Fruit fly (Drosophila melanogaster): ENCODE results near the gene CG14570.

Gene CG14570

dm6 chr3L:21728616-21729047, 1.6 kb downstream of the CG14570 start, which contains the start of the genes CG11247 and Polr2H (continued):
- TF ChIP-seq CG2116 (GFP tag; optimal IDR thresholded peaks at IDR 0.05) (peak; percentile 83), lbe (GFP tag; optimal IDR thresholded peaks at IDR 0.05) (peak; percentile 62), CG10462 (GFP tag; optimal IDR thresholded peaks at IDR 0.05) (peak; percentile 83), NC2α (GFP tag; optimal IDR thresholded peaks at IDR 0.05) (peak; percentile 77), jumu (GFP tag; optimal IDR thresholded peaks at IDR 0.05) (peak; percentile 96), CG3065 (GFP tag; optimal IDR thresholded peaks at IDR 0.05) (peak; percentile 84), prd (optimal IDR thresholded peaks at IDR 0.05) (no peak), prd (GFP tag; IDR thresholded peaks at IDR 0.05) (peak; percentile 97), Abd-B (GFP tag; optimal IDR thresholded peaks at IDR 0.05) (peak; percentile 97), sens-2 (GFP tag; IDR thresholded peaks at IDR 0.05) (peak; percentile 72; the same call in 1 of the 2 replicates), CG2678 (tag; optimal IDR thresholded peaks at IDR 0.05) (peak; percentile 82), slou (GFP tag; optimal IDR thresholded peaks at IDR 0.05) (peak; percentile 85), CG8765 (GFP tag; IDR thresholded peaks at IDR 0.05) (peak; percentile 89), HHEX (GFP tag; optimal IDR thresholded peaks at IDR 0.05) (peak; percentile 71), ash1 (GFP tag; optimal IDR thresholded peaks at IDR 0.05) (no peak), ro (GFP tag; IDR thresholded peaks at IDR 0.05) (peak; percentile 70; the same call in 1 of the 2 replicates), hkb (optimal IDR thresholded peaks at IDR 0.05) (peak; percentile 73), hkb (GFP tag; IDR thresholded peaks at IDR 0.05) (peak; percentile 76), CG12236 (GFP tag; optimal IDR thresholded peaks at IDR 0.05) (peak; percentile 83), ERR (GFP tag; optimal IDR thresholded peaks at IDR 0.05) (peak; percentile 79), CG12769 (tag; optimal IDR thresholded peaks at IDR 0.05) (peak; percentile 94), yki (optimal IDR thresholded peaks at IDR 0.05) (peak; percentile 66), Tbp (GFP tag; optimal IDR thresholded peaks at IDR 0.05) (no peak), Ets97D (GFP tag; optimal IDR thresholded peaks at IDR 0.05) (peak; percentile 88), CG17912 (GFP tag; optimal IDR thresholded peaks at IDR 0.05) (peak; percentile 49), Max (GFP tag; optimal IDR thresholded peaks at IDR 0.05) (peak; percentile 93), CG18599 (GFP tag; optimal IDR thresholded peaks at IDR 0.05) (peak; percentile 76), sr (GFP tag; IDR thresholded peaks at IDR 0.05) (peak; percentile 73; the same call in 2 of the 3 replicates), toy (GFP tag; IDR thresholded peaks at IDR 0.05) (peak; percentile 79; the same call in 1 of the 2 replicates), lola (GFP tag; optimal IDR thresholded peaks at IDR 0.05) (peak in 1 of 3 experiments; percentile 84), Hsf (GFP tag; optimal IDR thresholded peaks at IDR 0.05) (peak; percentile 97), chn (GFP tag; optimal IDR thresholded peaks at IDR 0.05) (peak; percentile 96), CG9437 (GFP tag; optimal IDR thresholded peaks at IDR 0.05) (peak; percentile 19), CG13775 (GFP tag; optimal IDR thresholded peaks at IDR 0.05) (peak; percentile 93), CG33557 (GFP tag; optimal IDR thresholded peaks at IDR 0.05) (peak; percentile 72), CG2712 (tag; optimal IDR thresholded peaks at IDR 0.05) (peak; percentile 90), Elba2 (GFP tag; optimal IDR thresholded peaks at IDR 0.05) (peak; percentile 79), gt (GFP tag; IDR thresholded peaks at IDR 0.05) (peak; percentile 89), crol (GFP tag; IDR thresholded peaks at IDR 0.05) (peak; percentile 40; the same call in 1 of the 2 replicates), Atf3 (GFP tag; optimal IDR thresholded peaks at IDR 0.05) (peak; percentile 90), kah (GFP tag; optimal IDR thresholded peaks at IDR 0.05) (peak; percentile 6), HLH3B (GFP tag; IDR thresholded peaks at IDR 0.05) (peak; percentile 86), CG30403 (GFP tag; optimal IDR thresholded peaks at IDR 0.05) (peak; percentile 97), CG2875 (GFP tag; optimal IDR thresholded peaks at IDR 0.05) (peak; percentile 41), CG6689 (GFP tag; IDR thresholded peaks at IDR 0.05) (peak; percentile 91), Side (GFP tag; optimal IDR thresholded peaks at IDR 0.05) (peak; percentile 93), ttk (GFP tag; IDR thresholded peaks at IDR 0.05) (peak; percentile 93), pros (GFP tag; optimal IDR thresholded peaks at IDR 0.05) (no peak), slp2 (GFP tag; optimal IDR thresholded peaks at IDR 0.05) (peak; percentile 89), chm (GFP tag; IDR thresholded peaks at IDR 0.05) (peak; percentile 82), Rx (GFP tag; IDR thresholded peaks at IDR 0.05) (peak; percentile 92), CG8388 (GFP tag; optimal IDR thresholded peaks at IDR 0.05) (peak; percentile 81)
